Worm (Caenorhabditis elegans) whole organism, mixed stage, embryonic: ENCODE measurements around the gene D1022.5.

Source experiments
- blmp-1 ChIP-seq: fragments of 150-350 bp; optimal IDR thresholded peaks from 2 replicates; lab custom pipeline; 2014; ENCODE audit warnings: missing biosample characterization, missing genetic modification characterization
- ceh-43 ChIP-seq: fragments of 200-800 bp; sonication (Bioruptor generic); optimal IDR thresholded peaks from 2 replicates; lab custom pipeline; 2018; ENCODE audit warnings: mild to moderate bottlenecking, missing genetic modification characterization, moderate library complexity, missing compliant biosample characterization
- ces-1 ChIP-seq: fragments of 150-350 bp; optimal IDR thresholded peaks from 2 replicates; lab custom pipeline; 2014; ENCODE audit warnings: missing biosample characterization, missing genetic modification reagents, missing genetic modification characterization
- lin-13 ChIP-seq: fragments of 150-350 bp; optimal IDR thresholded peaks from 2 replicates; lab custom pipeline; 2014; ENCODE audit warnings: missing biosample characterization, missing genetic modification characterization
- lsy-2 ChIP-seq: fragments of 150-350 bp; optimal IDR thresholded peaks from 2 replicates; lab custom pipeline; 2014; ENCODE audit warnings: missing biosample characterization, missing genetic modification characterization
- mab-5 ChIP-seq: fragments of 150-350 bp; optimal IDR thresholded peaks from 2 replicates; lab custom pipeline; 2014; ENCODE audit warnings: missing biosample characterization, missing genetic modification characterization
- mls-2 ChIP-seq: sonication (generic microtip); optimal IDR thresholded peaks from 2 replicates; lab custom pipeline; 2016; ENCODE audit warnings: mild to moderate bottlenecking, missing genetic modification characterization, moderate library complexity, missing compliant biosample characterization
- nhr-237 ChIP-seq: fragments of 150-350 bp; optimal IDR thresholded peaks from 2 replicates; lab custom pipeline; 2014; ENCODE audit warnings: missing biosample characterization, missing genetic modification characterization
- nhr-28 ChIP-seq: fragments of 150-350 bp; optimal IDR thresholded peaks from 2 replicates; lab custom pipeline; 2014; ENCODE audit warnings: missing biosample characterization, missing genetic modification characterization
- snpc-4 ChIP-seq: fragments of 150-350 bp; optimal IDR thresholded peaks from 2 replicates; lab custom pipeline; 2014; ENCODE audit warnings: missing biosample characterization, missing genetic modification characterization
- unc-62 ChIP-seq: fragments of 150-350 bp; optimal IDR thresholded peaks from 2 replicates; lab custom pipeline; 2014; ENCODE audit warnings: missing biosample characterization, missing genetic modification reagents, missing genetic modification characterization
- ztf-11 ChIP-seq: fragments of 150-350 bp; optimal IDR thresholded peaks from 2 replicates; lab custom pipeline; 2014; ENCODE audit warnings: missing biosample characterization, missing genetic modification characterization

DNA sequence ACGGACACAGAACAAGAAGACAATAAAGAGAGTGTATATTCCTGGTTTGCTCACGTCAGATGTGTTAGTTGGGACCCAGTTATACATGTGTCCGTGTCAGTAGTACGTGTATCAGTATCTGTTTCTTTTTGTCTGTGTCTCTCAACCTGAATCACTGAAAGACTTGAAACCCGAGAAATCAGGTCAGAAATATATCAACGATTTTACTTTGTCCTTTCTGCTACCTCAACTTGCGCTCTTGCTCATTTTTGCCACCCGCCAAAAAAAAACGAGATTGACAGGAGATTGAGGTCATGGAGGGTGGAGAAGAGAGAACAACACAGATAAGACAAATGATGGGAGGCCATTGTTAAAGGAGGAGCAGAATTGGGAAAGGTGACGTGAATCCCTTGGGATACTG, 39.0 kb downstream of the D1022.5 start:
- TF ChIP-seq ces-1 (GFP tag; lab: Kevin White, UChicago) (no peak), mab-5 (no peak), unc-62 (GFP tag; lab: Kevin White, UChicago) (no peak), snpc-4 (tag; lab: Kevin White, UChicago) (no peak), lin-13 (tag; lab: Kevin White, UChicago) (no peak), lsy-2 (tag; lab: Kevin White, UChicago) (no peak), ceh-43 (GFP tag; lab: Kevin White, UChicago) (no peak), nhr-28 (tag; lab: Kevin White, UChicago) (no peak), ztf-11 (no peak), blmp-1 (tag; lab: Kevin White, UChicago) (no peak), mls-2 (no peak), nhr-237 (no peak)
